Fruit fly (Drosophila melanogaster): ENCODE results near the gene mRpL50.

Gene mRpL50

DNA sequence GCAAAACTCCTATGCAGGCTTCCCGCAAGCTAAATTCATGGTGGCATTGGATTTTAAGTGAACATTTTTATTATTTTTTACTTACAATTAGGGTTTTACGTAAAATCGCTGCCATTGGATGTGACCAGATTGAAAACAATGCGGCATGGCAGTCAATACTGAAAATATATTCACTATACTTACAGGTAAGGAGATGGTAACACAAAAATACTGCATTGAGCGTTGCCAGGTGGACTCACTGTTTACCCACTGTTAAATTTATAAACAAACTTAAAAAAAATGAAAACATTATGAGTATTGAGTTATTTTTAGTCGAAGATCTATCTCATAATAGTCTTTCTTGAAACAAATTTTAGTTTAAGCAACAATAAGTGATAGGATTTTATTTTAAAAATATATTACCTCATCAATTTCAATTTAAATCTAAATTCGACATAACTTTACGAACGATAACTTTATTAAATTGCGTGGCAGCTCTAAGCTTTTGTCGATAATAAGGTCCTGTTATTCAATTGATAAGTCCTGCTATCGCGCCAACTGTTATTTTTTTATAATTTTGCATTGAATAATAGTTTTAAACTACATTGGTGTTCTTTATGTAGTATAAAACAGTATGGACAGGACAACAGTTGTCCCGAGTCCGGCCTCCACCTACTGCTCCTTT, at the start of gene mRpL50, which contains the start of gene mei-P22:
TSS of gene mRpL50 (minus strand) at position 159 of the 664 bp plus-strand sequence.
TSS of gene mei-P22 (plus strand) at position 614 of the 664 bp plus-strand sequence.
- no peak for TF ChIP-seq CG8632 (GFP tag; optimal IDR thresholded peaks at IDR 0.05)
- TF ChIP-seq CG6163 (GFP tag; IDR thresholded peaks at IDR 0.05): no peak
- TF ChIP-seq CG8119 (GFP tag; IDR thresholded peaks at IDR 0.05): no peak
- TF ChIP-seq CG7368 (GFP tag; optimal IDR thresholded peaks at IDR 0.05): no peak
- peak; percentile 93 for TF ChIP-seq fkh (GFP tag; optimal IDR thresholded peaks at IDR 0.05)
- TF ChIP-seq Hr39 (GFP tag; optimal IDR thresholded peaks at IDR 0.05): peak; percentile 37
- peak; percentile 38 for TF ChIP-seq esn (GFP tag; optimal IDR thresholded peaks at IDR 0.05)
- peak; percentile 21 for TF ChIP-seq Hr4 (GFP tag; optimal IDR thresholded peaks at IDR 0.05)
- TF ChIP-seq CG10669 (GFP tag; optimal IDR thresholded peaks at IDR 0.05): no peak
- TF ChIP-seq Sox14 (GFP tag; optimal IDR thresholded peaks at IDR 0.05): peak; percentile 15
- TF ChIP-seq fd85E (GFP tag; optimal IDR thresholded peaks at IDR 0.05): no peak
- TF ChIP-seq CG3032 (tag; optimal IDR thresholded peaks at IDR 0.05): peak; percentile 2
- TF ChIP-seq Met (GFP tag; optimal IDR thresholded peaks at IDR 0.05): peak; percentile 11
- no peak for TF ChIP-seq svp (GFP tag)
- TF ChIP-seq Eip93F (GFP tag; optimal IDR thresholded peaks at IDR 0.05): no peak
- TF ChIP-seq Eip78C (GFP tag): peak; percentile 54
- TF ChIP-seq lz (GFP tag; optimal IDR thresholded peaks at IDR 0.05): peak; percentile 31
- TF ChIP-seq CG11762 (GFP tag; optimal IDR thresholded peaks at IDR 0.05; ENCODE audit: insufficient read depth): no peak
- TF ChIP-seq acj6 (GFP tag; optimal IDR thresholded peaks at IDR 0.05): peak; percentile 4
- TF ChIP-seq CG6854 (GFP tag; optimal IDR thresholded peaks at IDR 0.05): no peak
- no peak for TF ChIP-seq CG32006 (GFP tag; optimal IDR thresholded peaks at IDR 0.05)
- no peak for TF ChIP-seq CG1621 (tag; optimal IDR thresholded peaks at IDR 0.05)
- peak; percentile 7 for TF ChIP-seq CG6792 (GFP tag; optimal IDR thresholded peaks at IDR 0.05)
- TF ChIP-seq CG31627 (GFP tag; optimal IDR thresholded peaks at IDR 0.05): peak; percentile 28
- TF ChIP-seq CG16779 (tag; optimal IDR thresholded peaks at IDR 0.05): no peak
- no peak for TF ChIP-seq vri (GFP tag; optimal IDR thresholded peaks at IDR 0.05)
- TF ChIP-seq CG9139 (GFP tag; optimal IDR thresholded peaks at IDR 0.05): no peak
- TF ChIP-seq Eip75B (GFP tag; optimal IDR thresholded peaks at IDR 0.05): peak; percentile 5
- TF ChIP-seq topi (GFP tag; optimal IDR thresholded peaks at IDR 0.05): peak; percentile 9
- peak; percentile 24 for TF ChIP-seq OdsH (GFP tag; optimal IDR thresholded peaks at IDR 0.05)
- TF ChIP-seq CG34406 (GFP tag; optimal IDR thresholded peaks at IDR 0.05): no peak
- peak; percentile 1 for TF ChIP-seq Smox (GFP tag; optimal IDR thresholded peaks at IDR 0.05)
- TF ChIP-seq CG10631 (GFP tag; optimal IDR thresholded peaks at IDR 0.05): peak; percentile 5
- TF ChIP-seq pdm3 (GFP tag; optimal IDR thresholded peaks at IDR 0.05): peak; percentile 44
- TF ChIP-seq CG15336 (GFP tag; IDR thresholded peaks at IDR 0.05): no peak
- no peak for TF ChIP-seq eg (GFP tag; IDR thresholded peaks at IDR 0.05)
- no peak for TF ChIP-seq CG11902 (GFP tag; optimal IDR thresholded peaks at IDR 0.05)
- TF ChIP-seq dsx (GFP tag; optimal IDR thresholded peaks at IDR 0.05; ENCODE audit: poor library complexity, severe bottlenecking): no peak
- no peak for TF ChIP-seq salr (GFP tag; optimal IDR thresholded peaks at IDR 0.05)

- TF ChIP-seq svp (GFP tag) (no peak), Eip93F (GFP tag; optimal IDR thresholded peaks at IDR 0.05) (no peak), eg (GFP tag; IDR thresholded peaks at IDR 0.05) (peak; percentile 51; the same call in 1 of the 3 replicates), Hr4 (GFP tag; optimal IDR thresholded peaks at IDR 0.05) (peak; percentile 10), CG6276 (GFP tag; optimal IDR thresholded peaks at IDR 0.05) (peak; percentile 35), Eip75B (GFP tag; optimal IDR thresholded peaks at IDR 0.05) (no peak), CG6163 (GFP tag; IDR thresholded peaks at IDR 0.05) (peak; percentile 51; the same call in 1 of the 3 replicates), CG4318 (GFP tag; optimal IDR thresholded peaks at IDR 0.05) (peak; percentile 16), Eip78C (GFP tag) (peak; percentile 80), CG32006 (GFP tag; optimal IDR thresholded peaks at IDR 0.05) (peak; percentile 33)
Observed at dm6 chr3L:7283541-7283940, 39.8 kb upstream of the mRpL50 start.

All from whole organism, prepupa.